Fruit fly (Drosophila melanogaster) whole organism, embryonic: ENCODE data around the gene CG14079.

Source experiments
- Adf1 ChIP-seq: fragments of 200-800 bp; sonication (Bioruptor generic); IDR thresholded peaks from 2 replicates; pipeline ENCODE4 v1.3.6; 2022; ENCODE audit warnings: missing biosample characterization, missing genetic modification characterization
- CG14965 ChIP-seq: fragments of 200-800 bp; sonication (Bioruptor generic); optimal IDR thresholded peaks from 2 replicates; lab custom pipeline; 2016; ENCODE audit warnings: missing biosample characterization, missing genetic modification characterization, borderline replicate concordance
- CG17186 ChIP-seq: fragments of 200-800 bp; sonication (Bioruptor generic); optimal IDR thresholded peaks from 3 replicates; lab custom pipeline; 2017; ENCODE audit warnings: missing biosample characterization, missing genetic modification reagents, missing genetic modification characterization
- CG1792 ChIP-seq: fragments of 200-800 bp; sonication (Bioruptor generic); optimal IDR thresholded peaks from 2 replicates; lab custom pipeline; 2016; ENCODE audit warnings: missing biosample characterization, missing genetic modification characterization
- CG18619 ChIP-seq: fragments of 200-800 bp; sonication (Bioruptor generic); optimal IDR thresholded peaks from 3 replicates; lab custom pipeline; 2017; ENCODE audit warnings: missing biosample characterization, mild to moderate bottlenecking, missing genetic modification characterization
- CG3163 ChIP-seq: fragments of 200-800 bp; sonication (Bioruptor generic); optimal IDR thresholded peaks from 3 replicates; lab custom pipeline; 2016; ENCODE audit warnings: missing biosample characterization, missing genetic modification characterization
- CG3847 ChIP-seq: fragments of 200-800 bp; sonication (Bioruptor generic); IDR thresholded peaks from 2 replicates; pipeline ENCODE4 v1.3.6; 2022; ENCODE audit warnings: missing biosample characterization, missing genetic modification characterization
- CG3995 ChIP-seq: fragments of 200-800 bp; sonication (Bioruptor generic); optimal IDR thresholded peaks from 3 replicates; lab custom pipeline; 2016; ENCODE audit warnings: missing biosample characterization, missing genetic modification characterization
- CG4820 ChIP-seq: fragments of 200-800 bp; sonication (Bioruptor generic); optimal IDR thresholded peaks from 3 replicates; lab custom pipeline; 2016; ENCODE audit warnings: missing biosample characterization, missing genetic modification characterization
- CG5953 ChIP-seq: fragments of 200-800 bp; sonication (Bioruptor generic); IDR thresholded peaks from 2 replicates; pipeline ENCODE4 v1.3.6; 2022; ENCODE audit warnings: missing biosample characterization, missing genetic modification characterization
- CG6272 ChIP-seq: fragments of 200-800 bp; sonication (Bioruptor generic); IDR thresholded peaks from 2 replicates; pipeline ENCODE4 v1.3.6; 2022; ENCODE audit warnings: missing biosample characterization, missing genetic modification characterization
- CG7372 ChIP-seq: fragments of 200-800 bp; sonication (Bioruptor generic); IDR thresholded peaks from 2 replicates; pipeline ENCODE4 v1.3.6; 2022; ENCODE audit warnings: missing biosample characterization, missing genetic modification characterization
- CG7963 ChIP-seq: fragments of 200-800 bp; sonication (Bioruptor generic); IDR thresholded peaks from 3 replicates; pipeline ENCODE4 v1.3.6; 2022; ENCODE audit warnings: missing biosample characterization, missing genetic modification characterization; ENCODE audit not compliant: partially characterized antibody
- CG7987 ChIP-seq: fragments of 200-800 bp; sonication (Bioruptor generic); optimal IDR thresholded peaks from 2 replicates; lab custom pipeline; 2018; ENCODE audit warnings: missing biosample characterization, mild to moderate bottlenecking, missing genetic modification characterization, moderate library complexity
- CG9727 ChIP-seq: fragments of 200-800 bp; sonication (Bioruptor generic); optimal IDR thresholded peaks from 3 replicates; lab custom pipeline; 2017; ENCODE audit warnings: missing biosample characterization, mild to moderate bottlenecking, missing genetic modification characterization
- H15 ChIP-seq: fragments of 200-800 bp; sonication (Bioruptor generic); IDR thresholded peaks from 3 replicates; pipeline ENCODE4 v1.3.6; 2022; ENCODE audit warnings: missing biosample characterization, missing genetic modification characterization
- HHEX ChIP-seq: fragments of 200-800 bp; sonication (Bioruptor generic); optimal IDR thresholded peaks from 3 replicates; lab custom pipeline; 2017; ENCODE audit warnings: missing biosample characterization, mild to moderate bottlenecking, missing genetic modification characterization, missing genetic modification reagents
- Jarid2 ChIP-seq: fragments of 200-800 bp; sonication (Bioruptor generic); optimal IDR thresholded peaks from 3 replicates; lab custom pipeline; 2017; ENCODE audit warnings: mild to moderate bottlenecking, missing biosample characterization, missing genetic modification reagents, missing genetic modification characterization
- Lim3 ChIP-seq: fragments of 200-800 bp; sonication (Bioruptor generic); IDR thresholded peaks from 2 replicates; pipeline ENCODE4 v1.3.6; 2022; ENCODE audit warnings: missing biosample characterization, missing genetic modification characterization
- MESR4 ChIP-seq: fragments of 200-800 bp; sonication (Bioruptor generic); optimal IDR thresholded peaks from 2 replicates; lab custom pipeline; 2018; ENCODE audit warnings: missing biosample characterization, mild to moderate bottlenecking, missing genetic modification characterization, moderate library complexity
- Max ChIP-seq: fragments of 200-800 bp; sonication (Bioruptor generic); optimal IDR thresholded peaks from 2 replicates; lab custom pipeline; 2016; ENCODE audit warnings: missing biosample characterization, mild to moderate bottlenecking, missing genetic modification characterization
- NK7.1 ChIP-seq: fragments of 200-800 bp; sonication (Bioruptor generic); optimal IDR thresholded peaks from 3 replicates; lab custom pipeline; 2016; ENCODE audit warnings: missing biosample characterization, missing genetic modification characterization
- Nf-YC ChIP-seq: fragments of 200-800 bp; optimal IDR thresholded peaks from 3 replicates; lab custom pipeline; 2019; ENCODE audit warnings: missing biosample characterization, mild to moderate bottlenecking, missing genetic modification characterization, moderate library complexity
- Xrp1 ChIP-seq: fragments of 200-800 bp; sonication (Bioruptor generic); IDR thresholded peaks from 2 replicates; pipeline ENCODE4 v1.3.6; 2022; ENCODE audit warnings: missing biosample characterization, missing genetic modification characterization
- abd-A ChIP-seq: fragments of 200-800 bp; sonication (Bioruptor generic); optimal IDR thresholded peaks from 3 replicates; lab custom pipeline; 2019; ENCODE audit warnings: missing biosample characterization, mild to moderate bottlenecking, missing genetic modification characterization, moderate library complexity
- ac ChIP-seq: fragments of 200-800 bp; sonication (Bioruptor generic); optimal IDR thresholded peaks from 3 replicates; lab custom pipeline; 2017; ENCODE audit warnings: missing biosample characterization, mild to moderate bottlenecking, missing genetic modification characterization
- ash1 ChIP-seq: fragments of 200-800 bp; sonication (Bioruptor generic); optimal IDR thresholded peaks from 2 replicates; lab custom pipeline; 2018; ENCODE audit warnings: missing biosample characterization, mild to moderate bottlenecking, missing genetic modification characterization
- bigmax ChIP-seq: fragments of 200-800 bp; sonication (Bioruptor generic); optimal IDR thresholded peaks from 2 replicates; lab custom pipeline; 2018; ENCODE audit warnings: missing biosample characterization, mild to moderate bottlenecking, missing genetic modification characterization
- btn ChIP-seq: fragments of 200-800 bp; sonication (Bioruptor generic); optimal IDR thresholded peaks from 2 replicates; lab custom pipeline; 2016; ENCODE audit warnings: missing biosample characterization, missing genetic modification characterization
- caup ChIP-seq: fragments of 200-800 bp; sonication (Bioruptor generic); optimal IDR thresholded peaks from 3 replicates; lab custom pipeline; 2017; ENCODE audit warnings: missing biosample characterization, mild to moderate bottlenecking, missing genetic modification characterization, moderate library complexity; ENCODE audit not compliant: severe bottlenecking
- chn ChIP-seq: fragments of 200-800 bp; sonication (Bioruptor generic); optimal IDR thresholded peaks from 2 replicates; lab custom pipeline; 2016; ENCODE audit warnings: missing biosample characterization, missing genetic modification characterization
- ci ChIP-seq: fragments of 200-800 bp; sonication (Bioruptor generic); IDR thresholded peaks from 3 replicates; pipeline ENCODE4 v1.3.6; 2022; ENCODE audit warnings: missing biosample characterization, missing genetic modification characterization
- crol ChIP-seq: fragments of 200-800 bp; sonication (Bioruptor generic); IDR thresholded peaks from 2 replicates; pipeline ENCODE4 v1.3.6; 2022; ENCODE audit warnings: missing biosample characterization, missing genetic modification characterization
- ewg ChIP-seq: fragments of 200-800 bp; sonication (Bioruptor generic); optimal IDR thresholded peaks from 3 replicates; lab custom pipeline; 2017; ENCODE audit warnings: mild to moderate bottlenecking, missing biosample characterization, missing genetic modification reagents, missing genetic modification characterization
- gce ChIP-seq: fragments of 200-800 bp; sonication (Bioruptor generic); IDR thresholded peaks from 3 replicates; pipeline ENCODE4 v1.3.6; 2022; ENCODE audit warnings: missing biosample characterization, missing genetic modification characterization
- grau ChIP-seq: fragments of 200-800 bp; optimal IDR thresholded peaks from 3 replicates; lab custom pipeline; 2019; ENCODE audit warnings: missing biosample characterization, mild to moderate bottlenecking, missing genetic modification characterization, moderate library complexity
- gsb-n ChIP-seq: fragments of 200-800 bp; sonication (Bioruptor generic); optimal IDR thresholded peaks from 3 replicates; lab custom pipeline; 2018; ENCODE audit warnings: missing biosample characterization, mild to moderate bottlenecking, missing genetic modification characterization
- hkb ChIP-seq, 2 experiments: fragments of 200-800 bp in 1 of 2; fragments of >200 bp in 1 of 2; sonication (Bioruptor generic) in 1 of 2; IDR thresholded peaks in 1 of 2; optimal IDR thresholded peaks in 1 of 2; 2 replicates each; pipeline versions ENCODE4 v1.3.6 to Lab custom; 2017 to 2022; ENCODE audit warnings: missing biosample characterization in 1 of 2, missing genetic modification characterization in 1 of 2
- jumu ChIP-seq: fragments of 200-800 bp; sonication (Bioruptor generic); optimal IDR thresholded peaks from 3 replicates; lab custom pipeline; 2016; ENCODE audit warnings: missing biosample characterization, missing genetic modification characterization
- mirr ChIP-seq: fragments of 200-800 bp; sonication (Bioruptor generic); optimal IDR thresholded peaks from 3 replicates; lab custom pipeline; 2018; ENCODE audit warnings: missing biosample characterization, mild to moderate bottlenecking, missing genetic modification characterization
- org-1 ChIP-seq: fragments of 200-800 bp; sonication (Bioruptor generic); optimal IDR thresholded peaks from 2 replicates; lab custom pipeline; 2017; ENCODE audit warnings: missing biosample characterization, missing genetic modification characterization
- otp ChIP-seq: fragments of 200-800 bp; sonication (Bioruptor generic); IDR thresholded peaks from 3 replicates; pipeline ENCODE4, ENCODE4 v1.3.6; 2022; ENCODE audit warnings: missing biosample characterization, missing genetic modification characterization
- so ChIP-seq: fragments of 200-800 bp; sonication (Bioruptor generic); IDR thresholded peaks from 3 replicates; pipeline ENCODE4 v1.3.6; 2022; ENCODE audit warnings: missing biosample characterization, missing genetic modification characterization
- sug ChIP-seq: fragments of 200-800 bp; optimal IDR thresholded peaks from 2 replicates; lab custom pipeline; 2019; ENCODE audit warnings: missing biosample characterization, mild to moderate bottlenecking, missing genetic modification characterization, moderate library complexity
- tll ChIP-seq, 2 experiments: fragments of 200-800 bp in 1 of 2; fragments of >200 bp in 1 of 2; sonication (Bioruptor generic) in 1 of 2; optimal IDR thresholded peaks; 2 replicates each; lab custom pipeline; 2017 to 2019; ENCODE audit warnings: missing biosample characterization in 2 of 2, missing genetic modification characterization in 2 of 2, mild to moderate bottlenecking in 1 of 2, moderate library complexity in 1 of 2
- z ChIP-seq: fragments of 200-800 bp; sonication (Bioruptor generic); IDR thresholded peaks from 3 replicates; pipeline ENCODE4 v1.3.6; 2022; ENCODE audit warnings: missing biosample characterization, missing genetic modification characterization
- zen2 ChIP-seq: fragments of 200-800 bp; sonication (Bioruptor generic); IDR thresholded peaks from 3 replicates; pipeline ENCODE4 v1.3.6; 2022; ENCODE audit warnings: missing biosample characterization, missing genetic modification characterization; ENCODE audit not compliant: partially characterized antibody
- zf30C ChIP-seq: fragments of 200-800 bp; sonication (Bioruptor generic); optimal IDR thresholded peaks from 3 replicates; lab custom pipeline; 2018; ENCODE audit warnings: missing biosample characterization, mild to moderate bottlenecking, missing genetic modification characterization

CG14079 gene

dm6 chr3L:19086364-19087200 lies 11.2 kb upstream of the CG14079 start, which contains the start of gene Mkp3 (continued):
- no peak for TF ChIP-seq CG17186 (GFP tag; lab: Kevin White, UChicago)
- TF ChIP-seq caup (GFP tag; lab: Kevin White, UChicago): peak; percentile 92
- peak; percentile 83 for TF ChIP-seq Nf-YC (tag; lab: Kevin White, UChicago)
- peak; percentile 93 for TF ChIP-seq grau (tag; lab: Kevin White, UChicago)
- TF ChIP-seq mirr (GFP tag; lab: Kevin White, UChicago): peak; percentile 13
- no peak for TF ChIP-seq btn (GFP tag; lab: Kevin White, UChicago)
- peak; percentile 47; the same call in 1 of the 3 replicates for TF ChIP-seq otp (GFP tag; lab: Robert Waterston, UW)
- TF ChIP-seq crol (GFP tag; lab: Robert Waterston, UW): peak; percentile 88
- TF ChIP-seq CG18619: peak; percentile 90
- peak; percentile 72 for TF ChIP-seq Adf1 (GFP tag; lab: Robert Waterston, UW)
- TF ChIP-seq sug (tag; lab: Kevin White, UChicago): peak; percentile 90
- peak; percentile 26 for TF ChIP-seq CG7987 (GFP tag; lab: Kevin White, UChicago)
- TF ChIP-seq tll (GFP tag; optimal IDR thresholded peaks at IDR 0.05; lab: Kevin White, UChicago): no peak
- no peak for TF ChIP-seq CG3163 (GFP tag; lab: Kevin White, UChicago)
- TF ChIP-seq HHEX (GFP tag; lab: Kevin White, UChicago): peak; percentile 92
- peak; percentile 51 for TF ChIP-seq ewg (GFP tag; lab: Kevin White, UChicago)
- TF ChIP-seq chn: no peak
- TF ChIP-seq CG4820 (GFP tag; lab: Kevin White, UChicago): peak; percentile 63
- TF ChIP-seq abd-A: no peak
- peak; percentile 55 for TF ChIP-seq CG3995 (GFP tag; lab: Kevin White, UChicago)
- no peak for TF ChIP-seq hkb (optimal IDR thresholded peaks at IDR 0.05; lab: Kevin White, UChicago)
- peak; percentile 95 for TF ChIP-seq hkb (GFP tag; IDR thresholded peaks at IDR 0.05; lab: Robert Waterston, UW)
- TF ChIP-seq H15 (GFP tag; lab: Robert Waterston, UW): peak; percentile 76
- TF ChIP-seq CG9727 (GFP tag; lab: Kevin White, UChicago): peak; percentile 91
- TF ChIP-seq CG7372 (GFP tag; lab: Robert Waterston, UW): peak; percentile 90
- TF ChIP-seq jumu (GFP tag; lab: Kevin White, UChicago): no peak
- TF ChIP-seq NK7.1 (GFP tag; lab: Kevin White, UChicago): no peak
- TF ChIP-seq Jarid2 (GFP tag; lab: Kevin White, UChicago): peak; percentile 46
- no peak for TF ChIP-seq zen2 (GFP tag; lab: Robert Waterston, UW)
- TF ChIP-seq Xrp1 (GFP tag; lab: Robert Waterston, UW): peak; percentile 91
- TF ChIP-seq bigmax: no peak
- peak; percentile 83 for TF ChIP-seq CG6272
- peak; percentile 94 for TF ChIP-seq so
- TF ChIP-seq z (GFP tag; lab: Robert Waterston, UW): no peak
- peak; percentile 71 for TF ChIP-seq Max (GFP tag; lab: Kevin White, UChicago)
- TF ChIP-seq ash1: no peak
- TF ChIP-seq ac (GFP tag; lab: Kevin White, UChicago): no peak
- TF ChIP-seq CG5953 (GFP tag; lab: Robert Waterston, UW): peak; percentile 65; the same call in 1 of the 2 replicates
- TF ChIP-seq CG14965 (GFP tag; lab: Kevin White, UChicago): no peak
- TF ChIP-seq ci: peak; percentile 82
- TF ChIP-seq gsb-n: peak; percentile 87
- TF ChIP-seq CG7963 (GFP tag; lab: Robert Waterston, UW): no peak
- TF ChIP-seq gce (GFP tag; lab: Robert Waterston, UW): peak; percentile 73; the same call in 2 of the 3 replicates
- no peak for TF ChIP-seq MESR4
- no peak for TF ChIP-seq CG1792 (GFP tag; lab: Kevin White, UChicago)
- peak; percentile 91 for TF ChIP-seq CG3847 (GFP tag; lab: Robert Waterston, UW)
- 0 out of 2 replicates have a peak, but pooled peaks have one; percentile 6 for TF ChIP-seq Lim3
- TF ChIP-seq zf30C (GFP tag; lab: Kevin White, UChicago): no peak
- peak; percentile 89 for TF ChIP-seq org-1 (GFP tag; lab: Kevin White, UChicago)
